Worm (Caenorhabditis elegans) whole organism, young adult: ENCODE measurements around the gene Y46E12A.5.
A peak's percentile ranks its signal among the peaks of the same experiment; 100 is the strongest.

Experiments used
- F10E7.11 ChIP-seq: sonication (generic microtip); optimal IDR thresholded peaks from 2 replicates; lab custom pipeline; 2017; ENCODE audit warnings: mild to moderate bottlenecking, missing genetic modification characterization, moderate library complexity, missing compliant biosample characterization
- hsf-1 ChIP-seq: fragments of 200-800 bp; sonication (Bioruptor generic); IDR thresholded peaks from 2 replicates; pipeline ENCODE4 v1.3.6; 2022; ENCODE audit warnings: missing genetic modification reagents, missing genetic modification characterization, missing compliant biosample characterization
- zfh-2 ChIP-seq: fragments of 200-800 bp; sonication (Bioruptor generic); conservative IDR thresholded peaks from 2 replicates; pipeline ENCODE4 v1.3.6; 2022; ENCODE audit warnings: missing genetic modification reagents, missing genetic modification characterization, missing compliant biosample characterization

- TF ChIP-seq hsf-1 (GFP tag; lab: Robert Waterston, UW) (no peak), zfh-2 (GFP tag; lab: Robert Waterston, UW) (0 out of 2 replicates have a peak, but pooled peaks have one; percentile 22), F10E7.11 (tag; lab: Kevin White, UChicago) (no peak)
Observed at ce11 chrIII:1731850-1732249, 26.2 kb downstream of the Y46E12A.5 start.
